Fruit fly (Drosophila melanogaster) whole organism, embryonic: ENCODE data around the gene Ir25a.

Experiments
- B-H2 ChIP-seq: fragments of 200-800 bp; sonication (Bioruptor generic); optimal IDR thresholded peaks from 2 replicates; lab custom pipeline; 2018; ENCODE audit warnings: missing biosample characterization, mild to moderate bottlenecking, missing genetic modification characterization
- Bgb ChIP-seq: fragments of 200-800 bp; sonication (Bioruptor generic); IDR thresholded peaks from 2 replicates; pipeline ENCODE4 v1.3.6; 2022; ENCODE audit warnings: missing biosample characterization, missing genetic modification characterization; ENCODE audit not compliant: partially characterized antibody
- BtbVII ChIP-seq: fragments of 200-800 bp; sonication (Bioruptor generic); optimal IDR thresholded peaks from 3 replicates; lab custom pipeline; 2017; ENCODE audit warnings: missing biosample characterization, mild to moderate bottlenecking, missing genetic modification characterization
- CG10979 ChIP-seq: fragments of 200-800 bp; sonication (Bioruptor generic); optimal IDR thresholded peaks from 2 replicates; lab custom pipeline; 2018; ENCODE audit warnings: missing biosample characterization, mild to moderate bottlenecking, missing genetic modification characterization, moderate library complexity
- CG11456 ChIP-seq: fragments of 200-800 bp; sonication (Bioruptor generic); IDR thresholded peaks from 3 replicates; pipeline ENCODE4 v1.3.6; 2022; ENCODE audit warnings: missing biosample characterization, missing genetic modification characterization
- CG14860 ChIP-seq: fragments of 200-800 bp; sonication (Bioruptor generic); IDR thresholded peaks from 3 replicates; pipeline ENCODE4 v1.3.6; 2022; ENCODE audit warnings: missing biosample characterization, missing genetic modification characterization; ENCODE audit not compliant: partially characterized antibody
- CG1529 ChIP-seq: fragments of 200-800 bp; sonication (Bioruptor generic); optimal IDR thresholded peaks from 3 replicates; lab custom pipeline; 2018; ENCODE audit warnings: missing biosample characterization, missing genetic modification characterization
- CG17359 ChIP-seq: fragments of 200-800 bp; sonication (Bioruptor generic); optimal IDR thresholded peaks from 3 replicates; lab custom pipeline; 2018; ENCODE audit warnings: missing biosample characterization, mild to moderate bottlenecking, missing genetic modification characterization, moderate library complexity
- CG17385 ChIP-seq: fragments of 200-800 bp; sonication (Bioruptor generic); optimal IDR thresholded peaks from 3 replicates; lab custom pipeline; 2018; ENCODE audit warnings: missing biosample characterization, mild to moderate bottlenecking, missing genetic modification characterization
- CG17568 ChIP-seq: fragments of 200-800 bp; sonication (Bioruptor generic); optimal IDR thresholded peaks from 2 replicates; lab custom pipeline; 2018; ENCODE audit warnings: missing biosample characterization, mild to moderate bottlenecking, missing genetic modification characterization, moderate library complexity
- CG17912 ChIP-seq: fragments of 200-800 bp; sonication (Bioruptor generic); optimal IDR thresholded peaks from 2 replicates; lab custom pipeline; 2018; ENCODE audit warnings: missing biosample characterization, mild to moderate bottlenecking, missing genetic modification characterization
- CG2199 ChIP-seq: fragments of 200-800 bp; sonication (Bioruptor generic); IDR thresholded peaks from 3 replicates; pipeline ENCODE4 v1.3.6; 2022; ENCODE audit warnings: missing biosample characterization, missing genetic modification characterization
- CG30431 ChIP-seq: fragments of 200-800 bp; sonication (Bioruptor generic); optimal IDR thresholded peaks from 2 replicates; lab custom pipeline; 2017; ENCODE audit warnings: missing biosample characterization, missing genetic modification characterization
- CG31365 ChIP-seq: fragments of 200-800 bp; sonication (Bioruptor generic); optimal IDR thresholded peaks from 2 replicates; lab custom pipeline; 2018; ENCODE audit warnings: missing biosample characterization, mild to moderate bottlenecking, missing genetic modification characterization
- CG32767 ChIP-seq: fragments of 200-800 bp; sonication (Bioruptor generic); IDR thresholded peaks from 2 replicates; pipeline ENCODE4 v1.3.6; 2022; ENCODE audit warnings: missing biosample characterization, missing genetic modification characterization
- CG33213 ChIP-seq: fragments of 200-800 bp; sonication (Bioruptor generic); optimal IDR thresholded peaks from 3 replicates; lab custom pipeline; 2016; ENCODE audit warnings: missing biosample characterization, missing genetic modification characterization
- CG34224 ChIP-seq: fragments of 200-800 bp; sonication (Bioruptor generic); IDR thresholded peaks from 3 replicates; pipeline ENCODE4 v1.3.6; 2022; ENCODE audit warnings: missing biosample characterization, missing genetic modification characterization; ENCODE audit not compliant: partially characterized antibody
- CG3838 ChIP-seq: fragments of 200-800 bp; sonication (Bioruptor generic); optimal IDR thresholded peaks from 3 replicates; lab custom pipeline; 2016; ENCODE audit warnings: missing biosample characterization, missing genetic modification characterization
- CG4328 ChIP-seq: fragments of 200-800 bp; sonication (Bioruptor generic); optimal IDR thresholded peaks from 3 replicates; lab custom pipeline; 2017; ENCODE audit warnings: missing biosample characterization, missing genetic modification reagents, missing genetic modification characterization
- CG4404 ChIP-seq: fragments of 200-800 bp; sonication (Bioruptor generic); IDR thresholded peaks from 2 replicates; pipeline ENCODE4 v1.3.6; 2022; ENCODE audit warnings: missing biosample characterization, missing genetic modification characterization
- CG7745 ChIP-seq: fragments of 200-800 bp; sonication (Bioruptor generic); optimal IDR thresholded peaks from 2 replicates; lab custom pipeline; 2018; ENCODE audit warnings: missing biosample characterization, mild to moderate bottlenecking, missing genetic modification characterization, moderate library complexity
- CG7987 ChIP-seq: fragments of 200-800 bp; sonication (Bioruptor generic); optimal IDR thresholded peaks from 2 replicates; lab custom pipeline; 2018; ENCODE audit warnings: missing biosample characterization, mild to moderate bottlenecking, missing genetic modification characterization, moderate library complexity
- CG9932 ChIP-seq: fragments of 200-800 bp; sonication (Bioruptor generic); IDR thresholded peaks from 2 replicates; pipeline ENCODE4 v1.3.6; 2022; ENCODE audit warnings: missing biosample characterization, missing genetic modification characterization
- CTCF ChIP-seq: fragments of 200-800 bp; sonication (Bioruptor generic); optimal IDR thresholded peaks from 2 replicates; lab custom pipeline; 2017; ENCODE audit warnings: missing biosample characterization, mild to moderate bottlenecking, missing genetic modification characterization, moderate library complexity
- Dll ChIP-seq: fragments of 200-800 bp; sonication (Bioruptor generic); IDR thresholded peaks from 4 replicates; pipeline ENCODE4 v1.3.6; 2022; ENCODE audit warnings: missing biosample characterization, missing genetic modification characterization; ENCODE audit not compliant: partially characterized antibody
- Doc3 ChIP-seq: fragments of 200-800 bp; sonication (Bioruptor generic); IDR thresholded peaks from 3 replicates; pipeline ENCODE4 v1.3.6; 2022; ENCODE audit warnings: missing biosample characterization, missing genetic modification characterization; ENCODE audit not compliant: partially characterized antibody
- GATAe ChIP-seq: fragments of 200-800 bp; sonication (Bioruptor generic); conservative IDR thresholded peaks from 2 replicates; pipeline ENCODE4 v1.3.6; 2022; ENCODE audit warnings: missing biosample characterization, missing genetic modification characterization
- Hmr ChIP-seq: fragments of 200-800 bp; sonication (Bioruptor generic); optimal IDR thresholded peaks from 3 replicates; lab custom pipeline; 2017; ENCODE audit warnings: mild to moderate bottlenecking, missing biosample characterization, missing genetic modification reagents, missing genetic modification characterization
- Med ChIP-seq: fragments of 200-800 bp; sonication (Bioruptor generic); peaks from one replicate; lab custom pipeline; 2016; ENCODE audit warnings: missing biosample characterization, missing genetic modification characterization, mild to moderate bottlenecking, inconsistent platforms, moderate library complexity
- NC2β ChIP-seq: fragments of 200-800 bp; sonication (Bioruptor generic); optimal IDR thresholded peaks from 2 replicates; lab custom pipeline; 2016; ENCODE audit warnings: missing biosample characterization, missing genetic modification characterization
- Sin3A ChIP-seq: fragments of >200 bp; optimal IDR thresholded peaks from 2 replicates; lab custom pipeline; 2018
- abd-A ChIP-seq: fragments of 200-800 bp; sonication (Bioruptor generic); optimal IDR thresholded peaks from 3 replicates; lab custom pipeline; 2019; ENCODE audit warnings: missing biosample characterization, mild to moderate bottlenecking, missing genetic modification characterization, moderate library complexity
- amos ChIP-seq: fragments of 200-800 bp; sonication (Bioruptor generic); IDR thresholded peaks from 2 replicates; pipeline ENCODE4 v1.3.6; 2022; ENCODE audit warnings: missing biosample characterization, missing genetic modification characterization; ENCODE audit not compliant: partially characterized antibody
- bigmax ChIP-seq: fragments of 200-800 bp; sonication (Bioruptor generic); optimal IDR thresholded peaks from 2 replicates; lab custom pipeline; 2018; ENCODE audit warnings: missing biosample characterization, mild to moderate bottlenecking, missing genetic modification characterization
- grn ChIP-seq: fragments of 200-800 bp; sonication (Bioruptor generic); optimal IDR thresholded peaks from 3 replicates; lab custom pipeline; 2017; ENCODE audit warnings: missing biosample characterization, missing genetic modification characterization
- gro ChIP-seq: fragments of 200-800 bp; sonication (Bioruptor generic); optimal IDR thresholded peaks from 2 replicates; lab custom pipeline; 2016; ENCODE audit warnings: missing biosample characterization, missing genetic modification characterization
- kni ChIP-seq: fragments of 200-800 bp; sonication (Bioruptor generic); optimal IDR thresholded peaks from 3 replicates; lab custom pipeline; 2017; ENCODE audit warnings: mild to moderate bottlenecking, missing biosample characterization, missing genetic modification reagents, missing genetic modification characterization
- lab ChIP-seq: fragments of 200-800 bp; sonication (Bioruptor generic); optimal IDR thresholded peaks from 3 replicates; lab custom pipeline; 2017; ENCODE audit warnings: missing biosample characterization, missing genetic modification characterization, mild to moderate bottlenecking, moderate library complexity, missing genetic modification reagents
- mirr ChIP-seq: fragments of 200-800 bp; sonication (Bioruptor generic); optimal IDR thresholded peaks from 3 replicates; lab custom pipeline; 2018; ENCODE audit warnings: missing biosample characterization, mild to moderate bottlenecking, missing genetic modification characterization
- onecut ChIP-seq: fragments of 200-800 bp; sonication (Bioruptor generic); IDR thresholded peaks from 2 replicates; pipeline ENCODE4 v1.3.6; 2022; ENCODE audit warnings: missing biosample characterization, missing genetic modification characterization
- sc ChIP-seq, 3 experiments: fragments of >200 bp in 2 of 3; fragments of 200-800 bp in 1 of 3; sonication (Bioruptor generic) in 1 of 3; optimal IDR thresholded peaks; 2 replicates in 2 of 3; 3 replicates in 1 of 3; lab custom pipeline; 2017; ENCODE audit warnings: mild to moderate bottlenecking in 1 of 3, missing biosample characterization in 1 of 3, missing genetic modification characterization in 1 of 3, missing genetic modification reagents in 1 of 3
- schlank ChIP-seq: fragments of 200-800 bp; sonication (Bioruptor generic); optimal IDR thresholded peaks from 2 replicates; lab custom pipeline; 2018; ENCODE audit warnings: missing biosample characterization, mild to moderate bottlenecking, missing genetic modification characterization
- sens ChIP-seq: fragments of 200-800 bp; sonication (Bioruptor generic); peaks from one replicate; lab custom pipeline; 2016; ENCODE audit warnings: missing biosample characterization, missing genetic modification characterization
- sqz ChIP-seq: fragments of 200-800 bp; sonication (Bioruptor generic); optimal IDR thresholded peaks from 3 replicates; lab custom pipeline; 2018; ENCODE audit warnings: missing biosample characterization, mild to moderate bottlenecking, missing genetic modification characterization
- stwl ChIP-seq: fragments of 200-800 bp; sonication (Bioruptor generic); optimal IDR thresholded peaks from 3 replicates; lab custom pipeline; 2018; ENCODE audit warnings: missing biosample characterization, mild to moderate bottlenecking, missing genetic modification characterization, moderate library complexity
- tna ChIP-seq: fragments of 200-800 bp; sonication (Bioruptor generic); IDR thresholded peaks from 2 replicates; pipeline ENCODE4 v1.3.6; 2022; ENCODE audit warnings: missing biosample characterization, missing genetic modification characterization; ENCODE audit not compliant: partially characterized antibody

Ir25a gene

dm6 chr2L:4812261-4813022, 22.7 kb downstream of the Ir25a start, which contains the start of gene CG15629 (continued):
- TF ChIP-seq CG7745 (tag; lab: Kevin White, UChicago) (no peak), CG10979 (tag; lab: Kevin White, UChicago) (no peak), amos (GFP tag; lab: Robert Waterston, UW) (peak; percentile 25; the same call in 1 of the 2 replicates), sens (GFP tag; lab: Kevin White, UChicago) (peak; percentile 57), CG33213 (GFP tag; lab: Kevin White, UChicago) (no peak), CTCF (GFP tag; lab: Kevin White, UChicago) (peak; percentile 14), Sin3A (no peak), lab (no peak), kni (peak; percentile 63), CG2199 (GFP tag; lab: Robert Waterston, UW) (0 out of 3 replicates have a peak, but pooled peaks have one; percentile 9), bigmax (GFP tag; lab: Kevin White, UChicago) (no peak), CG11456 (GFP tag; lab: Robert Waterston, UW) (no peak), Med (GFP tag; lab: Kevin White, UChicago) (peak; percentile 5)
- TF ChIP-seq, all 482 proteins: peak for 17

- no peak for TF ChIP-seq CG4404 (GFP tag; lab: Robert Waterston, UW)
- TF ChIP-seq abd-A (tag; lab: Kevin White, UChicago): peak; percentile 94
- TF ChIP-seq CG1529 (GFP tag; lab: Kevin White, UChicago): peak; percentile 27
- TF ChIP-seq CG31365 (tag; lab: Kevin White, UChicago): peak; percentile 44
- peak; percentile 73; the same call in 2 of the 3 replicates for TF ChIP-seq Doc3 (GFP tag; lab: Robert Waterston, UW)
- TF ChIP-seq Hmr (GFP tag; lab: Kevin White, UChicago): no peak
- TF ChIP-seq CG32767: peak; percentile 86
- peak; percentile 13 for TF ChIP-seq gro
- TF ChIP-seq mirr (GFP tag; lab: Kevin White, UChicago): peak; percentile 72
- TF ChIP-seq Dll (GFP tag; lab: Robert Waterston, UW): peak; percentile 75; the same call in 3 of the 4 replicates
- no peak for TF ChIP-seq CG30431 (GFP tag; lab: Kevin White, UChicago)
- peak; percentile 55 for TF ChIP-seq CG9932
- TF ChIP-seq CG7987 (GFP tag; lab: Kevin White, UChicago): peak; percentile 63
- TF ChIP-seq onecut (GFP tag; lab: Robert Waterston, UW): peak; percentile 100
- TF ChIP-seq B-H2 (GFP tag; lab: Kevin White, UChicago): peak; percentile 5
- TF ChIP-seq CG17359 (tag; lab: Kevin White, UChicago): peak; percentile 26
- no peak for TF ChIP-seq CG17568 (GFP tag; lab: Kevin White, UChicago)
- TF ChIP-seq stwl: peak; percentile 33
- peak; percentile 53 for TF ChIP-seq CG17912 (GFP tag; lab: Kevin White, UChicago)
- TF ChIP-seq NC2β: no peak
- peak; percentile 49 for TF ChIP-seq bigmax (GFP tag; lab: Kevin White, UChicago)
- peak; percentile 97 for TF ChIP-seq grn (GFP tag; lab: Kevin White, UChicago)
- TF ChIP-seq BtbVII (GFP tag; lab: Kevin White, UChicago): peak; percentile 36
- TF ChIP-seq schlank: no peak
- peak; percentile 80 for TF ChIP-seq CG34224 (GFP tag; lab: Robert Waterston, UW)
- TF ChIP-seq sqz (GFP tag; lab: Kevin White, UChicago): peak; percentile 84
- TF ChIP-seq tna (GFP tag; lab: Robert Waterston, UW): peak; percentile 69; the same call in 1 of the 2 replicates
- TF ChIP-seq Bgb (GFP tag; lab: Robert Waterston, UW): peak; percentile 76
- peak; percentile 31 for TF ChIP-seq CG4328 (GFP tag; lab: Kevin White, UChicago)
- TF ChIP-seq CG17385 (GFP tag; lab: Kevin White, UChicago): peak; percentile 79
- TF ChIP-seq CG14860 (GFP tag; lab: Robert Waterston, UW): peak; percentile 51; the same call in 1 of the 3 replicates
- TF ChIP-seq GATAe: peak; percentile 65
- TF ChIP-seq sc (optimal IDR thresholded peaks at IDR 0.05; lab: Kevin White, UChicago): peak in 1 of 2 experiments; percentile 67
- TF ChIP-seq sc (GFP tag; optimal IDR thresholded peaks at IDR 0.05; lab: Kevin White, UChicago): no peak
- no peak for TF ChIP-seq CG3838
These were observed 23.5 kb downstream of the Ir25a start for dm6 chr2L:4811491-4812058.
